Worm (Caenorhabditis elegans): ENCODE measurements around the gene F32D8.4.

ce11 chrV:10877808-10878600 is 15.4 kb downstream of the F32D8.4 start:
- no peak for TF ChIP-seq unc-62 (GFP tag; optimal IDR thresholded peaks at IDR 0.05)
- TF ChIP-seq tbx-8 (GFP tag; optimal IDR thresholded peaks at IDR 0.05) = no peak
- no peak for TF ChIP-seq unc-39 (tag; optimal IDR thresholded peaks at IDR 0.05)
- TF ChIP-seq nhr-237 (tag; optimal IDR thresholded peaks at IDR 0.05) = no peak
- TF ChIP-seq ceh-39 (tag; optimal IDR thresholded peaks at IDR 0.05) = no peak
- no peak for TF ChIP-seq mab-5 (tag; optimal IDR thresholded peaks at IDR 0.05)
- TF ChIP-seq ces-1 (GFP tag; optimal IDR thresholded peaks at IDR 0.05) = no peak
- no peak for TF ChIP-seq nhr-76 (tag; optimal IDR thresholded peaks at IDR 0.05)
- TF ChIP-seq nhr-12 (tag; optimal IDR thresholded peaks at IDR 0.05) = no peak
- TF ChIP-seq pha-4 (tag; optimal IDR thresholded peaks at IDR 0.05) = no peak
- TF ChIP-seq ztf-11 (tag; optimal IDR thresholded peaks at IDR 0.05) = no peak
- no peak for TF ChIP-seq blmp-1 (tag; optimal IDR thresholded peaks at IDR 0.05)

All from whole organism, mixed stage, embryonic.